Worm (Caenorhabditis elegans): ENCODE data around the gene bli-6.

- TF ChIP-seq ama-1 (optimal IDR thresholded peaks at IDR 0.05) (no peak), nhr-28 (tag; optimal IDR thresholded peaks at IDR 0.05) (no peak), tbx-2 (tag; optimal IDR thresholded peaks at IDR 0.05) (no peak), nhr-77 (tag; optimal IDR thresholded peaks at IDR 0.05) (no peak), nhr-23 (tag; optimal IDR thresholded peaks at IDR 0.05) (no peak), eor-1 (tag; optimal IDR thresholded peaks at IDR 0.05) (no peak), aly-2 (tag; optimal IDR thresholded peaks at IDR 0.05) (no peak), elt-1 (tag; optimal IDR thresholded peaks at IDR 0.05) (no peak)
These were observed 11.7 kb downstream of the bli-6 start for ce11 chrIV:6388550-6388949.
